Worm (Caenorhabditis elegans) whole organism, mixed stage, embryonic: ENCODE measurements around the gene ymel-1.
A peak's percentile ranks its signal among the peaks of the same experiment; 100 is the strongest.

Source experiments
- M03D4.4 ChIP-seq: sonication (generic microtip); optimal IDR thresholded peaks from 2 replicates; lab custom pipeline; 2017; ENCODE audit warnings: mild to moderate bottlenecking, missing genetic modification characterization, missing compliant biosample characterization
- blmp-1 ChIP-seq: fragments of 150-350 bp; optimal IDR thresholded peaks from 2 replicates; lab custom pipeline; 2014; ENCODE audit warnings: missing biosample characterization, missing genetic modification characterization
- ceh-43 ChIP-seq: fragments of 200-800 bp; sonication (Bioruptor generic); optimal IDR thresholded peaks from 2 replicates; lab custom pipeline; 2018; ENCODE audit warnings: mild to moderate bottlenecking, missing genetic modification characterization, moderate library complexity, missing compliant biosample characterization
- ceh-83 ChIP-seq: fragments of 200-800 bp; sonication (Bioruptor generic); optimal IDR thresholded peaks from 2 replicates; lab custom pipeline; 2018; ENCODE audit warnings: mild to moderate bottlenecking, missing genetic modification characterization, missing compliant biosample characterization
- ces-1 ChIP-seq: fragments of 150-350 bp; optimal IDR thresholded peaks from 2 replicates; lab custom pipeline; 2014; ENCODE audit warnings: missing biosample characterization, missing genetic modification reagents, missing genetic modification characterization
- cnd-1 ChIP-seq: fragments of 200-800 bp; sonication (Bioruptor generic); optimal IDR thresholded peaks from 2 replicates; lab custom pipeline; 2018; ENCODE audit warnings: mild to moderate bottlenecking, missing genetic modification characterization, missing compliant biosample characterization
- drap-1 ChIP-seq: fragments of 200-800 bp; sonication (Bioruptor generic); optimal IDR thresholded peaks from 3 replicates; lab custom pipeline; 2018; ENCODE audit warnings: mild to moderate bottlenecking, missing genetic modification characterization, missing compliant biosample characterization
- elt-1 ChIP-seq: sonication (generic microtip); optimal IDR thresholded peaks from 2 replicates; lab custom pipeline; 2017; ENCODE audit warnings: missing genetic modification characterization, mild to moderate bottlenecking, missing compliant biosample characterization, antibody characterized with exemption, moderate library complexity, borderline replicate concordance; ENCODE audit not compliant: insufficient read depth
- elt-3 ChIP-seq: fragments of 150-350 bp; optimal IDR thresholded peaks from 2 replicates; lab custom pipeline; 2014; ENCODE audit warnings: missing biosample characterization, missing genetic modification characterization
- flh-1 ChIP-seq: fragments of 200-800 bp; sonication (Bioruptor generic); optimal IDR thresholded peaks from 2 replicates; lab custom pipeline; 2018; ENCODE audit warnings: mild to moderate bottlenecking, missing genetic modification characterization, moderate library complexity, missing compliant biosample characterization
- ham-2 ChIP-seq: fragments of 200-800 bp; sonication (Bioruptor generic); optimal IDR thresholded peaks from 2 replicates; lab custom pipeline; 2018; ENCODE audit warnings: mild to moderate bottlenecking, missing genetic modification characterization, missing compliant biosample characterization
- hlh-1 ChIP-seq: fragments of 150-350 bp; optimal IDR thresholded peaks from 2 replicates; lab custom pipeline; 2014; ENCODE audit warnings: missing biosample characterization, missing genetic modification reagents, missing genetic modification characterization
- lin-13 ChIP-seq: fragments of 150-350 bp; optimal IDR thresholded peaks from 2 replicates; lab custom pipeline; 2014; ENCODE audit warnings: missing biosample characterization, missing genetic modification characterization
- lin-32 ChIP-seq: fragments of 200-800 bp; sonication (Bioruptor generic); optimal IDR thresholded peaks from 2 replicates; lab custom pipeline; 2018; ENCODE audit warnings: mild to moderate bottlenecking, missing genetic modification characterization, missing compliant biosample characterization
- lsy-2 ChIP-seq: fragments of 150-350 bp; optimal IDR thresholded peaks from 2 replicates; lab custom pipeline; 2014; ENCODE audit warnings: missing biosample characterization, missing genetic modification characterization
- mab-5 ChIP-seq: fragments of 150-350 bp; optimal IDR thresholded peaks from 2 replicates; lab custom pipeline; 2014; ENCODE audit warnings: missing biosample characterization, missing genetic modification characterization
- mep-1 ChIP-seq: fragments of 150-350 bp; optimal IDR thresholded peaks from 2 replicates; lab custom pipeline; 2017; ENCODE audit warnings: missing biosample characterization, missing genetic modification reagents, missing genetic modification characterization, inconsistent platforms
- mls-2 ChIP-seq: sonication (generic microtip); optimal IDR thresholded peaks from 2 replicates; lab custom pipeline; 2016; ENCODE audit warnings: mild to moderate bottlenecking, missing genetic modification characterization, moderate library complexity, missing compliant biosample characterization
- nhr-12 ChIP-seq: fragments of 150-350 bp; optimal IDR thresholded peaks from 2 replicates; lab custom pipeline; 2014; ENCODE audit warnings: missing biosample characterization, missing genetic modification characterization
- nhr-2 ChIP-seq: fragments of 150-350 bp; optimal IDR thresholded peaks from 2 replicates; lab custom pipeline; 2014; ENCODE audit warnings: missing biosample characterization, missing genetic modification characterization
- nhr-237 ChIP-seq: fragments of 150-350 bp; optimal IDR thresholded peaks from 2 replicates; lab custom pipeline; 2014; ENCODE audit warnings: missing biosample characterization, missing genetic modification characterization
- nhr-28 ChIP-seq: fragments of 150-350 bp; optimal IDR thresholded peaks from 2 replicates; lab custom pipeline; 2014; ENCODE audit warnings: missing biosample characterization, missing genetic modification characterization
- snpc-4 ChIP-seq: fragments of 150-350 bp; optimal IDR thresholded peaks from 2 replicates; lab custom pipeline; 2014; ENCODE audit warnings: missing biosample characterization, missing genetic modification characterization
- sptf-1 ChIP-seq: sonication (generic microtip); optimal IDR thresholded peaks from 2 replicates; lab custom pipeline; 2017; ENCODE audit warnings: mild to moderate bottlenecking, missing genetic modification characterization, moderate library complexity, missing compliant biosample characterization
- tbx-8 ChIP-seq: fragments of 200-800 bp; sonication (Bioruptor generic); optimal IDR thresholded peaks from 2 replicates; lab custom pipeline; 2018; ENCODE audit warnings: mild to moderate bottlenecking, missing genetic modification characterization, moderate library complexity, missing compliant biosample characterization
- unc-39 ChIP-seq: fragments of 150-350 bp; optimal IDR thresholded peaks from 2 replicates; lab custom pipeline; 2014; ENCODE audit warnings: missing biosample characterization, missing genetic modification characterization
- unc-62 ChIP-seq: fragments of 150-350 bp; optimal IDR thresholded peaks from 2 replicates; lab custom pipeline; 2014; ENCODE audit warnings: missing biosample characterization, missing genetic modification reagents, missing genetic modification characterization
- zip-8 ChIP-seq: fragments of 150-350 bp; optimal IDR thresholded peaks from 2 replicates; lab custom pipeline; 2014; ENCODE audit warnings: missing biosample characterization, missing genetic modification characterization
- ztf-11 ChIP-seq: fragments of 150-350 bp; optimal IDR thresholded peaks from 2 replicates; lab custom pipeline; 2014; ENCODE audit warnings: missing biosample characterization, missing genetic modification characterization

The ymel-1 gene

DNA sequence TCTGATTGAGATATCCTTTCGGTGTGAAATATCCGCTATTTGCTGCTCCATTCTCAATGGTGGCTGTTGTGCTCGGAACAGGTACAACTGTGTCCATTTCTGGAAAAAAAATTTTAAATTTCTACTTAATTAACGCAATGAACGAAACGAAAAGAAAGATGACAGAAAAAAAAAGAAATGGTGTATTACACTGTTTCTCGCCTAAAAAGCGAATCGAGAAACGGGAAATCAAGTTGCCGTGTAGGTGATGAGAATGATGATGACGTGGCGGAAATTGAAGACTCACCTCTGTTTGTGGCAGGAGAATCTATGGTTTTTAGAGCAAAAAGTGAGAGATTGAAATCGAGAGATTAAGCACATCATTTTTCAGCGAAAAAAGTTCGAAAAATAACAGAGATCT lies 29.5 kb upstream of the ymel-1 start, which contains the start of gene C38H2.3:
C38H2.3 (minus strand) TSS at position 101 of the 400 bp plus-strand sequence.
- no peak for TF ChIP-seq blmp-1 (tag; lab: Kevin White, UChicago)
- no peak for TF ChIP-seq sptf-1 (tag; lab: Kevin White, UChicago)
- no peak for TF ChIP-seq nhr-12 (tag; lab: Kevin White, UChicago)
- no peak for TF ChIP-seq M03D4.4 (tag; lab: Kevin White, UChicago)
- no peak for TF ChIP-seq nhr-237 (tag; lab: Kevin White, UChicago)
- TF ChIP-seq elt-3 (tag; lab: Kevin White, UChicago) = no peak
- TF ChIP-seq lin-13 (tag; lab: Kevin White, UChicago) = no peak
- TF ChIP-seq nhr-2 (tag; lab: Kevin White, UChicago) = no peak
- no peak for TF ChIP-seq ceh-83 (GFP tag; lab: Kevin White, UChicago)

DNA sequence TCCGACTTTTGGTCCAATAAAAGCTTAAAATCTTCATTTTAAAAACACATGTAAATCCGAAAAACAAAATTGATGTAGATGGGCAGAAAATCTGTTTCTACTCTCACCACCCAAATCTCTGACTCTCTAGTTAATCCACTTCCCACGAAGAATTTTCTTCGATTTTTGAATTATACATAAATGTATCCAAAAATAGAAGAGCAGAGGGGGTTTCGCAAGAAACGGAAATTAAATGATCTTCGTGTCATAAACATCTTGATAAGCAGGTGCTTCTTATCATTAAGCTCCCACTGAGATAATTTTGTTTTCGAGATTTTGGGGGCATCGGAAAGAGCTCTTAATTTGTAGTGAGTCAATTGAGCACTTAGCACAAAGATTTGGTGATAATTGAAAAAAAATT lies 26.3 kb upstream of the ymel-1 start:
- TF ChIP-seq ces-1 (GFP tag; lab: Kevin White, UChicago) = peak; percentile 18
- no peak for TF ChIP-seq snpc-4 (tag; lab: Kevin White, UChicago)

DNA sequence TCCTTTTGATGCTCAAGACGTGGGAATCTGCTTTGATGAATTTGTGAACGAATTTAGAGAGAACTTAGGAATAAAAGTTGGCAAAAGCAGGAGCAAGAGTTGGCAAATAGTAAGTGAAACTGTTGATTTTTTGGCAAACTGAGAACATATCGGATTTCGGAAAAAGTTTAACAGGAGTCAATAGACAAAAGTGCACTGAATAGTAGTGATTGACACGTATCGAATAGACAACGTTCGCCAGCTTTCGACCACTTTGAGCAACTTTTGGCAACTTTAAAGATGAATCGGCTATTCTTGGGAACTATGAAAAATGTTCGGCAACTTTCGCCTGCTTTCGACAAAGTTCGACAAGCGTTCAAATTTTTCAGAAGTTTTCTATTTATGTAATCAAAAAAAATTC lies 24.3 kb upstream of the ymel-1 start, which contains the start of gene M03C11.9:
M03C11.9 (minus strand) TSS at position 101 of the 400 bp plus-strand sequence.
- TF ChIP-seq tbx-8 (GFP tag; lab: Kevin White, UChicago) (no peak), ham-2 (GFP tag; lab: Kevin White, UChicago) (no peak), nhr-28 (tag; lab: Kevin White, UChicago) (no peak), cnd-1 (no peak), ztf-11 (tag; lab: Kevin White, UChicago) (no peak), lin-13 (tag; lab: Kevin White, UChicago) (no peak), ceh-43 (GFP tag; lab: Kevin White, UChicago) (no peak), mab-5 (no peak), ces-1 (GFP tag; lab: Kevin White, UChicago) (no peak), flh-1 (no peak), elt-1 (no peak), unc-39 (tag; lab: Kevin White, UChicago) (no peak), zip-8 (no peak), ceh-83 (GFP tag; lab: Kevin White, UChicago) (no peak), mls-2 (tag; lab: Kevin White, UChicago) (no peak), M03D4.4 (tag; lab: Kevin White, UChicago) (no peak), hlh-1 (tag; lab: Kevin White, UChicago) (no peak), blmp-1 (tag; lab: Kevin White, UChicago) (no peak), drap-1 (GFP tag; lab: Kevin White, UChicago) (no peak)
- TF ChIP-seq, all 35 proteins: peak for 0

DNA sequence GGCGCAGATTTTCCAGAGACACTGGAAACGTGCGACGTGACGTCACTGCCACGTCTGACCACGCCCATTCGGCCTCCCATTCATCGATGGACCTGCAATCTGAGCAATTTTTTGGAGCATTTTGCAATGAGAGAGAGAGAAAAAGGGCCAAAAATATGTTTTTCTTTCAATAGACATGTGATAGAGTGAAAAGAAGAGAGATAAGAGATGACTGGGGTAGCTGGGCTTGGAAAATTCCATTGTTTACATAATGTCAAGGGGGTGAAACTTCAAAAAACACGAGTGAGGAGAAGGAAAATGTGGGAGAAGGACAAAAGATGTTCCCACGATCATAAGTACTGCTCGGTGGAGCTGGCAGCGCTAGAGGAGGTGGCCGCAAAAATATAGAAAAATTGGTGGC lies 19.9 kb upstream of the ymel-1 start, which contains the start of gene M03C11.1:
M03C11.1 (minus strand) TSS at position 101 of the 400 bp plus-strand sequence.
- TF ChIP-seq nhr-28 (tag; lab: Kevin White, UChicago) (no peak), elt-1 (no peak), ztf-11 (tag; lab: Kevin White, UChicago) (no peak), mab-5 (no peak), lin-32 (GFP tag; lab: Kevin White, UChicago) (no peak), mep-1 (tag; lab: Kevin White, UChicago) (no peak), lsy-2 (tag; lab: Kevin White, UChicago) (no peak), mls-2 (tag; lab: Kevin White, UChicago) (no peak), ces-1 (GFP tag; lab: Kevin White, UChicago) (no peak), zip-8 (no peak), elt-3 (tag; lab: Kevin White, UChicago) (no peak), unc-62 (GFP tag; lab: Kevin White, UChicago) (no peak), nhr-237 (tag; lab: Kevin White, UChicago) (no peak), ceh-43 (GFP tag; lab: Kevin White, UChicago) (no peak)

DNA sequence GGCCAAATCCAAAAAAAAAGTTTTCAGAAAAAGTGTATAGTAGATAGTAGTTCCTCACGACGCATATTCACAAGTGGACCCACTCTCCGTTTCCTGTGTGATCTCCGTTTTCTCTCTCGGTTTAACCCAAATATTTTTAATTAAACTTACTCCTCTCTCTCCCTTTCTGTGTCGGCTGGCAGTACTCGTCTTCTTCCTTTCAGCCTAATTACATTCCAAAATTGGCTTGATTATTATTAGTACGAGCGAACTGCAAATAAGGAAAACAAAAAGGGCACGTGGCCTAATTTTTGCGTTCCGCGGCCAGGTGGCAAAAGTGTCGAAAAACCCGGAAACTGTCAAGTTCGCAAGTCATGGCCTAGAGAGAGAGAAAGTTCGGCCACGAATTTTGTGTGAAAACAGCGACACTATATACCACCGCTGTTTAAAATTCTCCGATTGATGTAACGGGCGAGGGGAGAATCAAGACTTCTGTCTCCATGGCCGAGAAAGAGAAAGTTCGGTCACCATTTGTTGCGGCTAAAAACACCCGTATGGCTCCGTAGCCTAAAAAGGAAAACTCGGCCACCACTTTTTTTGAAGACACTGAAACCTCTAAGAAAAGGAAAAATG lies 18.9 kb upstream of the ymel-1 start:
- TF ChIP-seq lin-32 (GFP tag; lab: Kevin White, UChicago) = no peak
- peak; percentile 63 for TF ChIP-seq ces-1 (GFP tag; lab: Kevin White, UChicago)
